Fruit fly (Drosophila melanogaster): ENCODE data around the gene CG4596.

DNA sequence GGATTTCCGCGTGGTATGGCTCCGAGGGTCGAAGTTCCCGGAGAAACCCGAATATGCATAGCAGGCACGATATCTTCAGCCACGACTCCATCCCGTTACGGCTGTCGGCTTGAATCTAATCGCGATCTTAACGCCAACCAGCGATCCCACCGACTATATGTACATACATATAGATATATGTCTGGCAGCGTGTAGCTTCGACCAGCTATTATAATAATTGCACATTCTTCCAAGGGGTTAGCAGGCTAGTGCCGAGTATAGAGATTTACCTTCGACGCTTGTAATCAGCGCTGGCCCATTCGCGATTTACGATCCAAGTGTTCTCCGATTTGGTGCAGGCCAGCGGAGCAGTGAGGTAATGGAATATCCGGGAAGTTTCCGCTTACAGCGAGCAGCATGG is 13.1 kb upstream of the CG4596 start, which contains the start of gene CG14694:
- TF ChIP-seq CG8319 (GFP tag; optimal IDR thresholded peaks at IDR 0.05), result no peak
- no peak for TF ChIP-seq Smox (GFP tag; optimal IDR thresholded peaks at IDR 0.05)
- TF ChIP-seq CG3032 (tag; optimal IDR thresholded peaks at IDR 0.05), result no peak
- TF ChIP-seq Ets21C (GFP tag; optimal IDR thresholded peaks at IDR 0.05), result no peak
- no peak for TF ChIP-seq Hr39 (GFP tag; optimal IDR thresholded peaks at IDR 0.05)
- no peak for TF ChIP-seq Eip93F (GFP tag; optimal IDR thresholded peaks at IDR 0.05)
- no peak for TF ChIP-seq Sox102F (GFP tag; optimal IDR thresholded peaks at IDR 0.05)
- no peak for TF ChIP-seq fd59A (GFP tag; optimal IDR thresholded peaks at IDR 0.05)
